Worm (Caenorhabditis elegans): Measurements from ENCODE around the gene clec-246.

clec-246 gene

ce11 chrV:18189181-18189580 lies at the start of gene clec-246:
Gene clec-246, plus strand, starts transcription at chrV:18189481.
- TF ChIP-seq Y75B8A.6 (GFP tag; IDR thresholded peaks at IDR 0.05) (no peak), D1046.2 (GFP tag; IDR thresholded peaks at IDR 0.05) (no peak), dpl-1 (GFP tag; optimal IDR thresholded peaks at IDR 0.05) (no peak), nhr-237 (tag; optimal IDR thresholded peaks at IDR 0.05) (no peak), Y105C5A.15 (GFP tag; IDR thresholded peaks at IDR 0.05) (no peak), mep-1 (tag; optimal IDR thresholded peaks at IDR 0.05) (no peak), dmd-6 (GFP tag; IDR thresholded peaks at IDR 0.05) (no peak), nhr-41 (GFP tag; IDR thresholded peaks at IDR 0.05) (no peak), nhr-11 (tag; optimal IDR thresholded peaks at IDR 0.05) (no peak)

DNA sequence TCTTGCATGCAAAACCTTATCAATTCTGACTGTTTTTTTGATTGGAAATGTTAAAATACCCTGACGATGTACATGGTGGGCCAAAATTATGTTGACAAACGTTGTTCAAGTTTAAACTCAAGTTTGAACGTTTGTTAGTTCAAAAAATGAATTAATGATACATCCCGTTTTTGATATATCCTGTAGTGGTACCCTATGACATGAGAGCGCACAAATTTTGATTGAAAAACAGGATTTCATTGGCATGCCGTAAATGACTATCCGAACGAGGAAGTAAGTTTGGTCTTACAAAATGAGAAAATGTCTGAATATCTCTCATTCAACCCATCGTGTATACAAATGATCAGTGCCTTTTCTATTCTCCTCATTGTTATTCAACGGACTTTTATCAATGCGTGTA lies 48.1 kb upstream of the clec-246 start, which contains the start of gene Y37H2A.11:
TSS of gene Y37H2A.11 (plus strand) at position 301 of the 400 bp plus-strand sequence.
- TF ChIP-seq aha-1 (tag) = no peak
- TF ChIP-seq ztf-7 (tag; optimal IDR thresholded peaks at IDR 0.05) = no peak
- no peak for TF ChIP-seq ceh-28 (tag; optimal IDR thresholded peaks at IDR 0.05)
- no peak for TF ChIP-seq F49E8.2 (tag; optimal IDR thresholded peaks at IDR 0.05; ENCODE audit: borderline replicate concordance)
- TF ChIP-seq lin-38 (GFP tag; IDR thresholded peaks at IDR 0.05) = no peak
- TF ChIP-seq hlh-30 (tag; optimal IDR thresholded peaks at IDR 0.05; ENCODE audit: insufficient read depth) = no peak
- no peak for TF ChIP-seq madf-9 (GFP tag; conservative IDR thresholded peaks at IDR 0.05)
- TF ChIP-seq saeg-2 (GFP tag; IDR thresholded peaks at IDR 0.05) = no peak
- TF ChIP-seq unc-62 (GFP tag; optimal IDR thresholded peaks at IDR 0.05 in 1 of 2) = no peak
- no peak for TF ChIP-seq unc-62 (tag; optimal IDR thresholded peaks at IDR 0.05)
- no peak for TF ChIP-seq nhr-41 (GFP tag; IDR thresholded peaks at IDR 0.05)
- TF ChIP-seq mdt-29 (GFP tag; IDR thresholded peaks at IDR 0.05) = no peak
- TF ChIP-seq ceh-62 (tag; optimal IDR thresholded peaks at IDR 0.05) = no peak
- no peak for TF ChIP-seq set-16 (GFP tag; IDR thresholded peaks at IDR 0.05)

DNA sequence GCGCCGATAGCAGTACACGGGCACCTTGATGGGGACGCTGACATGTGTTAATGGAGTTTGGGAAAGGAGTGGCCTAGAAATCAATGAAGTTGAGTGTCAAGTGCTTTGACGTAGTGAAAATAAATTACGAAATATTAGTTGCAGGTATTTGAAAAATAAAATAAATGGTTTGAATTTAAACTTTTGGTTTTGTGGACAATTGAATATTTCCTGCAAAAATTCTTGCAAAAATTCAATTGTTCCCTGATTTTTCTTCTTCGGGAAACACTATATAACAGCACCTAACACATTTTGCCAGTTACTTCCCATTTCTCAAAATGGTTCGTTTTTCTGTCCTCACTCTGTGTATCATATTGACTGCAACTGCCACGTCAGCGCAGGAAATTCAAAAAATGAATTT lies 46.7 kb upstream of the clec-246 start, which contains the start of gene Y37H2A.13:
TSS of gene Y37H2A.13 (plus strand) at position 301 of the 400 bp plus-strand sequence.
- TF ChIP-seq egl-43 (GFP tag; IDR thresholded peaks at IDR 0.05) = no peak
- no peak for TF ChIP-seq rbr-2 (tag; optimal IDR thresholded peaks at IDR 0.05)
- TF ChIP-seq nhr-11 (tag; optimal IDR thresholded peaks at IDR 0.05) = no peak
- no peak for TF ChIP-seq Y75B8A.6 (GFP tag; IDR thresholded peaks at IDR 0.05)

ce11 chrV:18143445-18143844 lies 45.8 kb upstream of the clec-246 start, which contains the start of gene Y37H2A.14:
Gene Y37H2A.14, plus strand, starts transcription at chrV:18143745.
- peak; percentile 22 for TF ChIP-seq pqm-1 (tag; optimal IDR thresholded peaks at IDR 0.05)
- TF ChIP-seq tra-1 (GFP tag; IDR thresholded peaks at IDR 0.05) = no peak
- no peak for TF ChIP-seq sdz-12 (GFP tag; optimal IDR thresholded peaks at IDR 0.05)
- TF ChIP-seq attf-4 (tag; optimal IDR thresholded peaks at IDR 0.05) = no peak
- no peak for TF ChIP-seq ceh-82 (tag; optimal IDR thresholded peaks at IDR 0.05)

DNA sequence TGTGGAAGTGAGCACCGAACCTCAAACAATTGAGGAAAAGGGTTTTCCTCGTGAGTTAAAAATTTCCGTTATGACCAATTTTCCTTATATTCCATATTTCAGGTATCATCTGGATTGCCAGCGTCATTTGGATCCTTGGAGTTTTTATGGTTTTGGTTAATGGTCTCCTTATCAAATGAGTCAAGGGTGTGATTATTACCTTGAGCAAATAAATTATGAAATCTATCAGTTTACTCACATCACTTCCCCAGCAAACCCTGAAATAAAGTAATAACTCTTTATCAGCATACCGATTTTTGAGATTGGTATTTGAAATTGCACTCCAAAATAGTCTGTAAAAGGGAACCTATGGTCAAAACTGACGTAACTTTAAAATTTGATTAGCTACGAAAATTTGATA lies 44.8 kb upstream of the clec-246 start:
- no peak for TF ChIP-seq mep-1 (tag; optimal IDR thresholded peaks at IDR 0.05)
- TF ChIP-seq pqm-1 (tag; optimal IDR thresholded peaks at IDR 0.05) = peak; percentile 31
- no peak for TF ChIP-seq set-16 (GFP tag; IDR thresholded peaks at IDR 0.05)
- peak; percentile 50; the same call in 1 of the 2 replicates for TF ChIP-seq php-3 (GFP tag; IDR thresholded peaks at IDR 0.05)
- no peak for TF ChIP-seq ctbp-1 (GFP tag; IDR thresholded peaks at IDR 0.05)
- no peak for TF ChIP-seq ceh-32 (tag; optimal IDR thresholded peaks at IDR 0.05; ENCODE audit: poor library complexity)
- no peak for TF ChIP-seq cey-2 (tag; optimal IDR thresholded peaks at IDR 0.05; ENCODE audit: borderline replicate concordance, insufficient read depth)
- no peak for TF ChIP-seq egl-43 (GFP tag; IDR thresholded peaks at IDR 0.05)
- no peak for TF ChIP-seq ztf-11 (tag; optimal IDR thresholded peaks at IDR 0.05)
- no peak for TF ChIP-seq daf-16 (GFP tag; optimal IDR thresholded peaks at IDR 0.05)
- TF ChIP-seq daf-16 (tag; optimal IDR thresholded peaks at IDR 0.05) = peak; percentile 0
- TF ChIP-seq spr-1 (tag; optimal IDR thresholded peaks at IDR 0.05) = no peak
- TF ChIP-seq zfp-3 (GFP tag; conservative IDR thresholded peaks at IDR 0.05) = no peak

All from whole organism, L4 larva.